Worm (Caenorhabditis elegans) whole organism, L2 larva: ENCODE data around the gene F08F8.10.

Source experiments
- C34F6.9 ChIP-seq: fragments of 150-350 bp; optimal IDR thresholded peaks from 2 replicates; lab custom pipeline; 2014; ENCODE audit warnings: missing biosample characterization, missing genetic modification characterization
- F13H6.1 ChIP-seq: sonication (generic microtip); optimal IDR thresholded peaks from 2 replicates; lab custom pipeline; 2016; ENCODE audit warnings: missing genetic modification characterization, missing compliant biosample characterization
- R02D3.7 ChIP-seq: fragments of 150-350 bp; optimal IDR thresholded peaks from 2 replicates; lab custom pipeline; 2014; ENCODE audit warnings: missing biosample characterization, missing genetic modification characterization
- Y55F3AM.14 ChIP-seq: fragments of 200-800 bp; sonication (Bioruptor generic); optimal IDR thresholded peaks from 2 replicates; lab custom pipeline; 2018; ENCODE audit warnings: mild to moderate bottlenecking, missing genetic modification characterization, missing compliant biosample characterization
- alr-1 ChIP-seq: fragments of 150-350 bp; optimal IDR thresholded peaks from 2 replicates; lab custom pipeline; 2014; ENCODE audit warnings: missing biosample characterization, missing genetic modification characterization
- ama-1 ChIP-seq: fragments of 150-350 bp; optimal IDR thresholded peaks from 2 replicates; lab custom pipeline; 2018; ENCODE audit warnings: inconsistent platforms
- blmp-1 ChIP-seq: sonication (generic microtip); optimal IDR thresholded peaks from 2 replicates; lab custom pipeline; 2017; ENCODE audit warnings: missing genetic modification characterization, mild to moderate bottlenecking, missing compliant biosample characterization, antibody characterized with exemption, moderate library complexity; ENCODE audit not compliant: insufficient read depth
- ceh-82 ChIP-seq: fragments of 150-350 bp; optimal IDR thresholded peaks from 2 replicates; lab custom pipeline; 2014; ENCODE audit warnings: missing biosample characterization, missing genetic modification characterization
- elt-3 ChIP-seq: sonication (generic microtip); optimal IDR thresholded peaks from 2 replicates; lab custom pipeline; 2017; ENCODE audit warnings: missing biosample characterization, missing genetic modification characterization
- nhr-6 ChIP-seq: fragments of 150-350 bp; optimal IDR thresholded peaks from 2 replicates; lab custom pipeline; 2014; ENCODE audit warnings: missing biosample characterization, missing genetic modification characterization
- snpc-4 ChIP-seq: fragments of 150-350 bp; optimal IDR thresholded peaks from 2 replicates; lab custom pipeline; 2014; ENCODE audit warnings: missing biosample characterization, missing genetic modification characterization
- ztf-11 ChIP-seq: sonication (generic microtip); optimal IDR thresholded peaks from 2 replicates; lab custom pipeline; 2017; ENCODE audit warnings: missing biosample characterization, missing genetic modification characterization

DNA sequence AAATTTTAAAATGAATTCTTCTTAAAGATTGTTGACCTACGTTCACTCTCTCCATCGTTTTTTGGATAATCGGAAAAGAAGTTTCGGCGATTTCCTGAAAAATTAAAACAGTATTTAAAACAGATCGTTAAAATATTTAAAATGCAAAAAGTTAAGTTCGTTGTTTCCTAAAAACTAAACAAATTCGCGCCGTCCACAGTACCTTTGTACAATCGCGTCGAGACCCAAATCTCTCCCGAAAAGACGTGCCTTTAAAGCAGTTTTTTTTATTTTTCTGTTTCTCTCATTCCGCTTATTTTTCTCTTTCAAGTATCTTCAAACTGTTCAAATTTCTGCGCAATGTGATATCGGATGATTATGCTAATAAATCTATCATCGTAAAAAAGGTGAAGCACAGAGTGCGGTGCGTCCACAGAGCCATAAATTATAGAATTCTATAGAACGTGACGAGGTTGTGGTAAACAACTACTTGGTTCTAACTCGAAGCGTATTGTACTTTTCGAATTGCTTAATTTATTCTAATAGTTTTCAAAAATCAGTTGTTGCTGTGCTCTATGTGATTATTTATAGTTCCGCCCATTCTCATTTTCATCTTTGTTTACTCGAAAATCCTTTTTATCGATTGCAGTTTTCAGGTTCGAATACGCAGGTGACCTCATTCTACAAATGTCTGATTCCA is 46.4 kb downstream of the F08F8.10 start, which contains the start of the genes F56C9.6 and F56C9.3:
- TF ChIP-seq ztf-11 (no peak), nhr-6 (tag; lab: Kevin White, UChicago) (no peak), Y55F3AM.14 (GFP tag; lab: Kevin White, UChicago) (no peak), ceh-82 (tag; lab: Kevin White, UChicago) (no peak), elt-3 (tag; lab: Kevin White, UChicago) (no peak), R02D3.7 (no peak), alr-1 (tag; lab: Kevin White, UChicago) (no peak), blmp-1 (tag; lab: Kevin White, UChicago) (no peak), C34F6.9 (tag; lab: Kevin White, UChicago) (no peak), F13H6.1 (tag; lab: Kevin White, UChicago) (no peak), snpc-4 (tag; lab: Kevin White, UChicago) (no peak), ama-1 (lab: Kevin White, UChicago) (no peak)
